Fruit fly (Drosophila melanogaster) whole organism, embryonic: ENCODE results near the gene Mondo.

Experiments
- Adf1 ChIP-seq: fragments of 200-800 bp; sonication (Bioruptor generic); IDR thresholded peaks from 2 replicates; pipeline ENCODE4 v1.3.6; 2022; ENCODE audit warnings: missing biosample characterization, missing genetic modification characterization
- Blimp-1 ChIP-seq: fragments of 200-800 bp; sonication (Bioruptor generic); optimal IDR thresholded peaks from 3 replicates; lab custom pipeline; 2018; ENCODE audit warnings: missing biosample characterization, missing genetic modification characterization, mild to moderate bottlenecking, moderate library complexity, missing genetic modification reagents
- CG10209 ChIP-seq: fragments of 200-800 bp; sonication (Bioruptor generic); optimal IDR thresholded peaks from 3 replicates; lab custom pipeline; 2017; ENCODE audit warnings: missing biosample characterization, mild to moderate bottlenecking, missing genetic modification characterization, missing genetic modification reagents
- CG11504 ChIP-seq: fragments of 200-800 bp; sonication (Bioruptor generic); optimal IDR thresholded peaks from 3 replicates; lab custom pipeline; 2019; ENCODE audit warnings: missing biosample characterization, mild to moderate bottlenecking, missing genetic modification characterization, moderate library complexity
- CG11696 ChIP-seq: fragments of 200-800 bp; sonication (Bioruptor generic); IDR thresholded peaks from 2 replicates; pipeline ENCODE4 v1.3.6; 2022; ENCODE audit warnings: missing biosample characterization, missing genetic modification characterization
- CG12219 ChIP-seq: fragments of 200-800 bp; sonication (Bioruptor generic); optimal IDR thresholded peaks from 3 replicates; lab custom pipeline; 2018; ENCODE audit warnings: missing biosample characterization, mild to moderate bottlenecking, missing genetic modification characterization
- CG13296 ChIP-seq: fragments of 200-800 bp; sonication (Bioruptor generic); optimal IDR thresholded peaks from 3 replicates; lab custom pipeline; 2018; ENCODE audit warnings: missing biosample characterization, mild to moderate bottlenecking, missing genetic modification characterization
- CG13775 ChIP-seq: fragments of 200-800 bp; sonication (Bioruptor generic); optimal IDR thresholded peaks from 3 replicates; lab custom pipeline; 2017; ENCODE audit warnings: missing biosample characterization, mild to moderate bottlenecking, missing genetic modification characterization
- CG14050 ChIP-seq: fragments of 200-800 bp; sonication (Bioruptor generic); IDR thresholded peaks from 3 replicates; pipeline ENCODE4 v1.3.6; 2022; ENCODE audit warnings: missing biosample characterization, missing genetic modification characterization
- CG15073 ChIP-seq: fragments of 200-800 bp; sonication (Bioruptor generic); optimal IDR thresholded peaks from 2 replicates; lab custom pipeline; 2016; ENCODE audit warnings: missing biosample characterization, missing genetic modification characterization
- CG1603 ChIP-seq: fragments of 200-800 bp; sonication (Bioruptor generic); optimal IDR thresholded peaks from 2 replicates; lab custom pipeline; 2019; ENCODE audit warnings: missing biosample characterization, mild to moderate bottlenecking, missing genetic modification characterization, moderate library complexity
- CG1647 ChIP-seq: fragments of 200-800 bp; sonication (Bioruptor generic); optimal IDR thresholded peaks from 3 replicates; lab custom pipeline; 2016; ENCODE audit warnings: missing biosample characterization, missing genetic modification characterization
- CG17612 ChIP-seq: fragments of 200-800 bp; sonication (Bioruptor generic); IDR thresholded peaks from 2 replicates; pipeline ENCODE4 v1.3.6; 2022; ENCODE audit warnings: missing biosample characterization, missing genetic modification characterization
- CG2199 ChIP-seq: fragments of 200-800 bp; sonication (Bioruptor generic); IDR thresholded peaks from 3 replicates; pipeline ENCODE4 v1.3.6; 2022; ENCODE audit warnings: missing biosample characterization, missing genetic modification characterization
- CG30431 ChIP-seq: fragments of 200-800 bp; sonication (Bioruptor generic); optimal IDR thresholded peaks from 2 replicates; lab custom pipeline; 2017; ENCODE audit warnings: missing biosample characterization, missing genetic modification characterization
- CG31388 ChIP-seq: fragments of 200-800 bp; sonication (Bioruptor generic); optimal IDR thresholded peaks from 2 replicates; lab custom pipeline; 2016; ENCODE audit warnings: missing biosample characterization, missing genetic modification characterization
- CG3163 ChIP-seq: fragments of 200-800 bp; sonication (Bioruptor generic); optimal IDR thresholded peaks from 3 replicates; lab custom pipeline; 2016; ENCODE audit warnings: missing biosample characterization, missing genetic modification characterization
- CG34422 ChIP-seq: fragments of 200-800 bp; sonication (Bioruptor generic); IDR thresholded peaks from 3 replicates; pipeline ENCODE4 v1.3.6; 2022; ENCODE audit warnings: missing biosample characterization, missing genetic modification characterization
- CG4282 ChIP-seq: fragments of 200-800 bp; sonication (Bioruptor generic); optimal IDR thresholded peaks from 2 replicates; lab custom pipeline; 2016; ENCODE audit warnings: missing biosample characterization, missing genetic modification characterization
- CG4730 ChIP-seq: fragments of 200-800 bp; sonication (Bioruptor generic); IDR thresholded peaks from 2 replicates; pipeline ENCODE4 v1.3.6; 2022; ENCODE audit warnings: missing biosample characterization, missing genetic modification characterization
- CG4820 ChIP-seq: fragments of 200-800 bp; sonication (Bioruptor generic); optimal IDR thresholded peaks from 3 replicates; lab custom pipeline; 2016; ENCODE audit warnings: missing biosample characterization, missing genetic modification characterization
- CG6683 ChIP-seq: fragments of 200-800 bp; sonication (Bioruptor generic); optimal IDR thresholded peaks from 2 replicates; lab custom pipeline; 2017; ENCODE audit warnings: missing biosample characterization, mild to moderate bottlenecking, missing genetic modification characterization, missing genetic modification reagents
- CG7839 ChIP-seq: fragments of 200-800 bp; sonication (Bioruptor generic); optimal IDR thresholded peaks from 3 replicates; lab custom pipeline; 2018; ENCODE audit warnings: missing biosample characterization, mild to moderate bottlenecking, missing genetic modification characterization, moderate library complexity
- CG8924 ChIP-seq: fragments of 200-800 bp; optimal IDR thresholded peaks from 3 replicates; lab custom pipeline; 2019; ENCODE audit warnings: missing biosample characterization, mild to moderate bottlenecking, missing genetic modification characterization, moderate library complexity
- CG9437 ChIP-seq: fragments of 200-800 bp; sonication (Bioruptor generic); optimal IDR thresholded peaks from 2 replicates; lab custom pipeline; 2018; ENCODE audit warnings: missing biosample characterization, mild to moderate bottlenecking, missing genetic modification characterization
- D19B ChIP-seq: fragments of 200-800 bp; sonication (Bioruptor generic); optimal IDR thresholded peaks from 2 replicates; lab custom pipeline; 2017; ENCODE audit warnings: missing biosample characterization, mild to moderate bottlenecking, missing genetic modification characterization
- Dad ChIP-seq: fragments of 200-800 bp; sonication (Bioruptor generic); optimal IDR thresholded peaks from 3 replicates; lab custom pipeline; 2016; ENCODE audit warnings: missing biosample characterization, missing genetic modification characterization
- Dek ChIP-seq: fragments of 200-800 bp; sonication (Bioruptor generic); optimal IDR thresholded peaks from 3 replicates; lab custom pipeline; 2019; ENCODE audit warnings: missing biosample characterization, mild to moderate bottlenecking, missing genetic modification characterization, moderate library complexity
- E2f2 ChIP-seq: fragments of 200-800 bp; sonication (Bioruptor generic); IDR thresholded peaks from 2 replicates; pipeline ENCODE4 v1.3.6; 2022; ENCODE audit warnings: missing biosample characterization, missing genetic modification characterization
- Elba2 ChIP-seq: fragments of 200-800 bp; sonication (Bioruptor generic); optimal IDR thresholded peaks from 3 replicates; lab custom pipeline; 2016; ENCODE audit warnings: missing biosample characterization, missing genetic modification characterization
- HLH4C ChIP-seq: fragments of 200-800 bp; sonication (Bioruptor generic); IDR thresholded peaks from 3 replicates; pipeline ENCODE4 v1.3.6; 2022; ENCODE audit warnings: missing biosample characterization, missing genetic modification characterization; ENCODE audit not compliant: partially characterized antibody
- Hr78 ChIP-seq, 2 experiments: fragments of 200-800 bp in 1 of 2; fragments of >200 bp in 1 of 2; sonication (Bioruptor generic) in 1 of 2; optimal IDR thresholded peaks; 2 replicates each; lab custom pipeline; 2017 to 2019; ENCODE audit warnings: missing biosample characterization in 2 of 2, missing genetic modification characterization in 2 of 2, mild to moderate bottlenecking in 1 of 2, moderate library complexity in 1 of 2
- Kr ChIP-seq: fragments of 200-800 bp; sonication (Bioruptor generic); optimal IDR thresholded peaks from 2 replicates; lab custom pipeline; 2017; ENCODE audit warnings: missing biosample characterization, mild to moderate bottlenecking, missing genetic modification characterization
- Max ChIP-seq: fragments of 200-800 bp; sonication (Bioruptor generic); optimal IDR thresholded peaks from 2 replicates; lab custom pipeline; 2016; ENCODE audit warnings: missing biosample characterization, mild to moderate bottlenecking, missing genetic modification characterization
- Nf-YA ChIP-seq: fragments of 200-800 bp; sonication (Bioruptor generic); IDR thresholded peaks from 2 replicates; pipeline ENCODE4 v1.3.6; 2022; ENCODE audit warnings: missing biosample characterization, missing genetic modification characterization
- Oaz ChIP-seq: fragments of 200-800 bp; sonication (Bioruptor generic); IDR thresholded peaks from 2 replicates; pipeline ENCODE4 v1.3.6; 2022; ENCODE audit warnings: missing biosample characterization, missing genetic modification characterization
- Sry-β ChIP-seq: fragments of 200-800 bp; sonication (Bioruptor generic); optimal IDR thresholded peaks from 2 replicates; lab custom pipeline; 2018; ENCODE audit warnings: missing biosample characterization, mild to moderate bottlenecking, missing genetic modification characterization, moderate library complexity
- crc ChIP-seq: fragments of 200-800 bp; sonication (Bioruptor generic); optimal IDR thresholded peaks from 2 replicates; lab custom pipeline; 2016; ENCODE audit warnings: missing biosample characterization, missing genetic modification characterization
- da ChIP-seq: fragments of 200-800 bp; sonication (Bioruptor generic); optimal IDR thresholded peaks from 2 replicates; lab custom pipeline; 2016; ENCODE audit warnings: missing biosample characterization, missing genetic modification characterization
- disco-r ChIP-seq: fragments of 200-800 bp; sonication (Bioruptor generic); optimal IDR thresholded peaks from 2 replicates; lab custom pipeline; 2016; ENCODE audit warnings: missing biosample characterization, missing genetic modification characterization
- fru ChIP-seq: fragments of >200 bp; optimal IDR thresholded peaks from 2 replicates; lab custom pipeline; 2017
- lab ChIP-seq: fragments of 200-800 bp; sonication (Bioruptor generic); optimal IDR thresholded peaks from 3 replicates; lab custom pipeline; 2017; ENCODE audit warnings: missing biosample characterization, missing genetic modification characterization, mild to moderate bottlenecking, moderate library complexity, missing genetic modification reagents
- pb ChIP-seq: fragments of 200-800 bp; sonication (Bioruptor generic); optimal IDR thresholded peaks from 3 replicates; lab custom pipeline; 2016; ENCODE audit warnings: missing biosample characterization, missing genetic modification characterization
- sc ChIP-seq, 3 experiments: fragments of >200 bp in 2 of 3; fragments of 200-800 bp in 1 of 3; sonication (Bioruptor generic) in 1 of 3; optimal IDR thresholded peaks; 2 replicates in 2 of 3; 3 replicates in 1 of 3; lab custom pipeline; 2017; ENCODE audit warnings: mild to moderate bottlenecking in 1 of 3, missing biosample characterization in 1 of 3, missing genetic modification characterization in 1 of 3, missing genetic modification reagents in 1 of 3
- ssp ChIP-seq: fragments of 200-800 bp; sonication (Bioruptor generic); IDR thresholded peaks from 2 replicates; pipeline ENCODE4 v1.3.6; 2022; ENCODE audit warnings: missing biosample characterization, missing genetic modification characterization
- stwl ChIP-seq: fragments of 200-800 bp; sonication (Bioruptor generic); optimal IDR thresholded peaks from 3 replicates; lab custom pipeline; 2018; ENCODE audit warnings: missing biosample characterization, mild to moderate bottlenecking, missing genetic modification characterization, moderate library complexity
- sug ChIP-seq: fragments of 200-800 bp; optimal IDR thresholded peaks from 2 replicates; lab custom pipeline; 2019; ENCODE audit warnings: missing biosample characterization, mild to moderate bottlenecking, missing genetic modification characterization, moderate library complexity
- toy ChIP-seq: fragments of 200-800 bp; sonication (Bioruptor generic); IDR thresholded peaks from 2 replicates; pipeline ENCODE4 v1.3.6; 2022; ENCODE audit warnings: missing biosample characterization, missing genetic modification characterization
- ttk ChIP-seq: fragments of 200-800 bp; sonication (Bioruptor generic); IDR thresholded peaks from 2 replicates; pipeline ENCODE4 v2.1.2; 2022; ENCODE audit warnings: missing biosample characterization, missing genetic modification characterization
- usp ChIP-seq: fragments of >200 bp; optimal IDR thresholded peaks from 2 replicates; lab custom pipeline; 2017; ENCODE audit warnings: missing biosample characterization, missing genetic modification characterization
- yki ChIP-seq: fragments of >200 bp; optimal IDR thresholded peaks from 3 replicates; lab custom pipeline; 2018

Gene Mondo

dm6 chr2L:21237048-21237747, 72.7 kb downstream of the Mondo start, which contains the start of gene Hr39 (continued):
- TF ChIP-seq Blimp-1 (GFP tag; lab: Kevin White, UChicago) (no peak), CG34422 (GFP tag; lab: Robert Waterston, UW) (no peak), CG11696 (GFP tag; lab: Robert Waterston, UW) (no peak), CG1647 (no peak), stwl (tag; lab: Kevin White, UChicago) (peak; percentile 66), usp (GFP tag; lab: Kevin White, UChicago) (no peak), CG11504 (tag; lab: Kevin White, UChicago) (no peak), CG9437 (peak; percentile 99), Dek (tag; lab: Kevin White, UChicago) (no peak), CG4282 (GFP tag; lab: Kevin White, UChicago) (no peak), CG8924 (peak; percentile 58), CG12219 (GFP tag; lab: Kevin White, UChicago) (no peak), CG13296 (GFP tag; lab: Kevin White, UChicago) (peak; percentile 14), pb (GFP tag; lab: Kevin White, UChicago) (no peak), sug (tag; lab: Kevin White, UChicago) (peak; percentile 5), CG31388 (GFP tag; lab: Kevin White, UChicago) (no peak), D19B (GFP tag; lab: Kevin White, UChicago) (no peak), CG10209 (no peak), Adf1 (no peak), CG2199 (GFP tag; lab: Robert Waterston, UW) (no peak), lab (GFP tag; lab: Kevin White, UChicago) (peak; percentile 30), CG15073 (GFP tag; lab: Kevin White, UChicago) (no peak), ssp (GFP tag; lab: Robert Waterston, UW) (no peak), CG17612 (GFP tag; lab: Robert Waterston, UW) (no peak), Nf-YA (no peak), Dad (peak; percentile 40), CG7839 (tag; lab: Kevin White, UChicago) (peak; percentile 14), Kr (no peak), CG3163 (peak; percentile 27), da (no peak), CG30431 (no peak), CG14050 (no peak), E2f2 (GFP tag; lab: Robert Waterston, UW) (no peak), Hr78 (GFP tag; optimal IDR thresholded peaks at IDR 0.05; lab: Kevin White, UChicago) (peak in 1 of 2 experiments; percentile 99), Max (GFP tag; lab: Kevin White, UChicago) (peak; percentile 17), yki (lab: Kevin White, UChicago) (no peak), CG13775 (GFP tag; lab: Kevin White, UChicago) (no peak), Sry-β (GFP tag; lab: Kevin White, UChicago) (no peak), CG6683 (no peak), HLH4C (GFP tag; lab: Robert Waterston, UW) (no peak), fru (lab: Kevin White, UChicago) (no peak), toy (GFP tag; lab: Robert Waterston, UW) (no peak), Elba2 (peak; percentile 17), CG4730 (GFP tag; lab: Robert Waterston, UW) (no peak), CG4820 (GFP tag; lab: Kevin White, UChicago) (no peak), Oaz (no peak), crc (GFP tag; lab: Kevin White, UChicago) (no peak), ttk (no peak), CG1603 (peak; percentile 100), disco-r (GFP tag; lab: Kevin White, UChicago) (no peak), sc (optimal IDR thresholded peaks at IDR 0.05; lab: Kevin White, UChicago) (no peak), sc (GFP tag; optimal IDR thresholded peaks at IDR 0.05; lab: Kevin White, UChicago) (no peak)
